Fruit fly (Drosophila melanogaster) whole organism, embryonic: ENCODE results near the gene Ilp6.
A peak's percentile ranks its signal among the peaks of the same experiment; 100 is the strongest.

Source experiments
- Asciz ChIP-seq: fragments of 200-800 bp; sonication (Bioruptor generic); optimal IDR thresholded peaks from 2 replicates; lab custom pipeline; 2017; ENCODE audit warnings: missing biosample characterization, mild to moderate bottlenecking, missing genetic modification characterization, missing genetic modification reagents
- B-H2 ChIP-seq: fragments of 200-800 bp; sonication (Bioruptor generic); optimal IDR thresholded peaks from 2 replicates; lab custom pipeline; 2018; ENCODE audit warnings: missing biosample characterization, mild to moderate bottlenecking, missing genetic modification characterization
- Blimp-1 ChIP-seq: fragments of 200-800 bp; sonication (Bioruptor generic); optimal IDR thresholded peaks from 3 replicates; lab custom pipeline; 2018; ENCODE audit warnings: missing biosample characterization, missing genetic modification characterization, mild to moderate bottlenecking, moderate library complexity, missing genetic modification reagents
- CG10366 ChIP-seq: fragments of 200-800 bp; sonication (Bioruptor generic); IDR thresholded peaks from 2 replicates; pipeline ENCODE4 v1.3.6; 2022; ENCODE audit warnings: missing biosample characterization, missing genetic modification characterization
- CG11504 ChIP-seq: fragments of 200-800 bp; sonication (Bioruptor generic); optimal IDR thresholded peaks from 3 replicates; lab custom pipeline; 2019; ENCODE audit warnings: missing biosample characterization, mild to moderate bottlenecking, missing genetic modification characterization, moderate library complexity
- CG11560 ChIP-seq: fragments of 200-800 bp; sonication (Bioruptor generic); IDR thresholded peaks from 3 replicates; pipeline ENCODE4 v1.3.6; 2022; ENCODE audit warnings: missing biosample characterization, missing genetic modification characterization
- CG13775 ChIP-seq: fragments of 200-800 bp; sonication (Bioruptor generic); optimal IDR thresholded peaks from 3 replicates; lab custom pipeline; 2017; ENCODE audit warnings: missing biosample characterization, mild to moderate bottlenecking, missing genetic modification characterization
- CG14441 ChIP-seq: fragments of 200-800 bp; sonication (Bioruptor generic); IDR thresholded peaks from 2 replicates; pipeline ENCODE4 v1.3.6; 2022; ENCODE audit warnings: missing biosample characterization, missing genetic modification characterization
- CG1602 ChIP-seq: fragments of 200-800 bp; sonication (Bioruptor generic); optimal IDR thresholded peaks from 3 replicates; lab custom pipeline; 2016; ENCODE audit warnings: missing biosample characterization, missing genetic modification characterization
- CG16815 ChIP-seq: fragments of 200-800 bp; sonication (Bioruptor generic); optimal IDR thresholded peaks from 3 replicates; lab custom pipeline; 2017; ENCODE audit warnings: missing biosample characterization, mild to moderate bottlenecking, missing genetic modification characterization
- CG17829 ChIP-seq: fragments of 200-800 bp; optimal IDR thresholded peaks from 2 replicates; lab custom pipeline; 2019; ENCODE audit warnings: missing biosample characterization, mild to moderate bottlenecking, missing genetic modification characterization, moderate library complexity
- CG2202 ChIP-seq: fragments of 200-800 bp; sonication (Bioruptor generic); optimal IDR thresholded peaks from 2 replicates; lab custom pipeline; 2018; ENCODE audit warnings: missing biosample characterization, mild to moderate bottlenecking, missing genetic modification characterization
- CG30020 ChIP-seq: fragments of 200-800 bp; optimal IDR thresholded peaks from 2 replicates; lab custom pipeline; 2019; ENCODE audit warnings: missing biosample characterization, mild to moderate bottlenecking, missing genetic modification characterization, moderate library complexity
- CG31224 ChIP-seq: fragments of 200-800 bp; sonication (Bioruptor generic); IDR thresholded peaks from 2 replicates; pipeline ENCODE4 v1.3.6; 2022; ENCODE audit warnings: missing biosample characterization, missing genetic modification characterization
- CG31388 ChIP-seq: fragments of 200-800 bp; sonication (Bioruptor generic); optimal IDR thresholded peaks from 2 replicates; lab custom pipeline; 2016; ENCODE audit warnings: missing biosample characterization, missing genetic modification characterization
- CG34422 ChIP-seq: fragments of 200-800 bp; sonication (Bioruptor generic); IDR thresholded peaks from 3 replicates; pipeline ENCODE4 v1.3.6; 2022; ENCODE audit warnings: missing biosample characterization, missing genetic modification characterization
- CG43689 ChIP-seq: fragments of 200-800 bp; sonication (Bioruptor generic); IDR thresholded peaks from 2 replicates; pipeline ENCODE4 v1.3.6; 2022; ENCODE audit warnings: missing biosample characterization, missing genetic modification characterization
- CG4730 ChIP-seq: fragments of 200-800 bp; sonication (Bioruptor generic); IDR thresholded peaks from 2 replicates; pipeline ENCODE4 v1.3.6; 2022; ENCODE audit warnings: missing biosample characterization, missing genetic modification characterization
- CG6683 ChIP-seq: fragments of 200-800 bp; sonication (Bioruptor generic); optimal IDR thresholded peaks from 2 replicates; lab custom pipeline; 2017; ENCODE audit warnings: missing biosample characterization, mild to moderate bottlenecking, missing genetic modification characterization, missing genetic modification reagents
- CG6791 ChIP-seq: fragments of 200-800 bp; sonication (Bioruptor generic); IDR thresholded peaks from 3 replicates; pipeline ENCODE4 v1.3.6; 2022; ENCODE audit warnings: missing biosample characterization, missing genetic modification characterization; ENCODE audit not compliant: partially characterized antibody
- CG7786 ChIP-seq: fragments of 200-800 bp; sonication (Bioruptor generic); optimal IDR thresholded peaks from 2 replicates; lab custom pipeline; 2016; ENCODE audit warnings: missing biosample characterization, missing genetic modification characterization
- CG7928 ChIP-seq: fragments of 200-800 bp; sonication (Bioruptor generic); optimal IDR thresholded peaks from 2 replicates; lab custom pipeline; 2017; ENCODE audit warnings: missing biosample characterization, mild to moderate bottlenecking, missing genetic modification characterization
- CG7963 ChIP-seq: fragments of 200-800 bp; sonication (Bioruptor generic); IDR thresholded peaks from 3 replicates; pipeline ENCODE4 v1.3.6; 2022; ENCODE audit warnings: missing biosample characterization, missing genetic modification characterization; ENCODE audit not compliant: partially characterized antibody
- CoRest ChIP-seq: fragments of 200-800 bp; sonication (Bioruptor generic); optimal IDR thresholded peaks from 3 replicates; lab custom pipeline; 2018; ENCODE audit warnings: missing biosample characterization, mild to moderate bottlenecking, missing genetic modification characterization, moderate library complexity
- Hey ChIP-seq: fragments of 200-800 bp; sonication (Bioruptor generic); optimal IDR thresholded peaks from 3 replicates; lab custom pipeline; 2018; ENCODE audit warnings: missing biosample characterization, mild to moderate bottlenecking, missing genetic modification characterization
- Hmr ChIP-seq: fragments of 200-800 bp; sonication (Bioruptor generic); optimal IDR thresholded peaks from 3 replicates; lab custom pipeline; 2017; ENCODE audit warnings: mild to moderate bottlenecking, missing biosample characterization, missing genetic modification reagents, missing genetic modification characterization
- Hsf ChIP-seq: fragments of 200-800 bp; sonication (Bioruptor generic); optimal IDR thresholded peaks from 3 replicates; lab custom pipeline; 2016; ENCODE audit warnings: missing biosample characterization, missing genetic modification characterization
- Mrtf ChIP-seq: fragments of 200-800 bp; sonication (Bioruptor generic); IDR thresholded peaks from 3 replicates; pipeline ENCODE4 v1.3.6; 2022; ENCODE audit warnings: missing biosample characterization, missing genetic modification characterization
- Sry-β ChIP-seq: fragments of 200-800 bp; sonication (Bioruptor generic); optimal IDR thresholded peaks from 2 replicates; lab custom pipeline; 2018; ENCODE audit warnings: missing biosample characterization, mild to moderate bottlenecking, missing genetic modification characterization, moderate library complexity
- aop ChIP-seq: fragments of 200-800 bp; sonication (Bioruptor generic); IDR thresholded peaks from 2 replicates; pipeline ENCODE4 v1.3.6; 2022; ENCODE audit warnings: missing biosample characterization, missing genetic modification characterization
- ara ChIP-seq: fragments of 200-800 bp; sonication (Bioruptor generic); IDR thresholded peaks from 2 replicates; pipeline ENCODE4 v1.3.6; 2022; ENCODE audit warnings: missing biosample characterization, missing genetic modification characterization
- fd64A ChIP-seq: fragments of 200-800 bp; sonication (Bioruptor generic); optimal IDR thresholded peaks from 3 replicates; lab custom pipeline; 2018; ENCODE audit warnings: missing biosample characterization, mild to moderate bottlenecking, missing genetic modification characterization
- insv ChIP-seq, 2 experiments: fragments of 200-800 bp; sonication (Bioruptor generic); optimal IDR thresholded peaks; 3 replicates each; lab custom pipeline; 2016 to 2018; ENCODE audit warnings: missing biosample characterization in 2 of 2, missing genetic modification characterization in 2 of 2
- jigr1 ChIP-seq: fragments of 200-800 bp; sonication (Bioruptor generic); IDR thresholded peaks from 3 replicates; pipeline ENCODE4 v1.3.6; 2022; ENCODE audit warnings: missing biosample characterization, missing genetic modification characterization
- kay ChIP-seq: fragments of 200-800 bp; sonication (Bioruptor generic); optimal IDR thresholded peaks from 2 replicates; lab custom pipeline; 2016; ENCODE audit warnings: missing biosample characterization, missing genetic modification characterization
- kni ChIP-seq: fragments of 200-800 bp; sonication (Bioruptor generic); optimal IDR thresholded peaks from 3 replicates; lab custom pipeline; 2017; ENCODE audit warnings: mild to moderate bottlenecking, missing biosample characterization, missing genetic modification reagents, missing genetic modification characterization
- lmd ChIP-seq: fragments of 200-800 bp; sonication (Bioruptor generic); IDR thresholded peaks from 2 replicates; pipeline ENCODE4 v1.3.6; 2022; ENCODE audit warnings: missing biosample characterization, missing genetic modification characterization
- maf-S ChIP-seq: fragments of 200-800 bp; sonication (Bioruptor generic); optimal IDR thresholded peaks from 2 replicates; lab custom pipeline; 2016; ENCODE audit warnings: missing biosample characterization, missing genetic modification characterization
- mld ChIP-seq: fragments of 200-800 bp; sonication (Bioruptor generic); IDR thresholded peaks from 3 replicates; pipeline ENCODE4 v1.3.6; 2022; ENCODE audit warnings: missing biosample characterization, missing genetic modification characterization; ENCODE audit not compliant: partially characterized antibody
- nmo ChIP-seq: fragments of 200-800 bp; sonication (Bioruptor generic); optimal IDR thresholded peaks from 2 replicates; lab custom pipeline; 2018; ENCODE audit warnings: missing biosample characterization, mild to moderate bottlenecking, missing genetic modification characterization, moderate library complexity
- repo ChIP-seq: fragments of 200-800 bp; sonication (Bioruptor generic); optimal IDR thresholded peaks from 2 replicates; lab custom pipeline; 2016; ENCODE audit warnings: missing biosample characterization, missing genetic modification characterization
- sens ChIP-seq: fragments of 200-800 bp; sonication (Bioruptor generic); peaks from one replicate; lab custom pipeline; 2016; ENCODE audit warnings: missing biosample characterization, missing genetic modification characterization
- slou ChIP-seq: fragments of 200-800 bp; sonication (Bioruptor generic); optimal IDR thresholded peaks from 3 replicates; lab custom pipeline; 2016; ENCODE audit warnings: missing biosample characterization, missing genetic modification characterization
- slp2 ChIP-seq: fragments of 200-800 bp; sonication (Bioruptor generic); optimal IDR thresholded peaks from 2 replicates; lab custom pipeline; 2016; ENCODE audit warnings: missing biosample characterization, missing genetic modification characterization
- sr ChIP-seq: fragments of 200-800 bp; sonication (Bioruptor generic); IDR thresholded peaks from 3 replicates; pipeline ENCODE4 v1.3.6; 2022; ENCODE audit warnings: missing biosample characterization, missing genetic modification characterization
- sug ChIP-seq: fragments of 200-800 bp; optimal IDR thresholded peaks from 2 replicates; lab custom pipeline; 2019; ENCODE audit warnings: missing biosample characterization, mild to moderate bottlenecking, missing genetic modification characterization, moderate library complexity
- tin ChIP-seq: fragments of 200-800 bp; sonication (Bioruptor generic); optimal IDR thresholded peaks from 3 replicates; lab custom pipeline; 2016; ENCODE audit warnings: missing biosample characterization, missing genetic modification characterization
- tio ChIP-seq: fragments of 200-800 bp; sonication (Bioruptor generic); optimal IDR thresholded peaks from 2 replicates; lab custom pipeline; 2017; ENCODE audit warnings: missing biosample characterization, missing genetic modification characterization, inconsistent platforms
- twi ChIP-seq: fragments of 200-800 bp; optimal IDR thresholded peaks from 2 replicates; lab custom pipeline; 2019; ENCODE audit warnings: missing biosample characterization, mild to moderate bottlenecking, missing genetic modification characterization, moderate library complexity
- wek ChIP-seq: fragments of 200-800 bp; sonication (Bioruptor generic); optimal IDR thresholded peaks from 3 replicates; lab custom pipeline; 2018; ENCODE audit warnings: missing biosample characterization, mild to moderate bottlenecking, missing genetic modification characterization, moderate library complexity

Gene Ilp6

DNA sequence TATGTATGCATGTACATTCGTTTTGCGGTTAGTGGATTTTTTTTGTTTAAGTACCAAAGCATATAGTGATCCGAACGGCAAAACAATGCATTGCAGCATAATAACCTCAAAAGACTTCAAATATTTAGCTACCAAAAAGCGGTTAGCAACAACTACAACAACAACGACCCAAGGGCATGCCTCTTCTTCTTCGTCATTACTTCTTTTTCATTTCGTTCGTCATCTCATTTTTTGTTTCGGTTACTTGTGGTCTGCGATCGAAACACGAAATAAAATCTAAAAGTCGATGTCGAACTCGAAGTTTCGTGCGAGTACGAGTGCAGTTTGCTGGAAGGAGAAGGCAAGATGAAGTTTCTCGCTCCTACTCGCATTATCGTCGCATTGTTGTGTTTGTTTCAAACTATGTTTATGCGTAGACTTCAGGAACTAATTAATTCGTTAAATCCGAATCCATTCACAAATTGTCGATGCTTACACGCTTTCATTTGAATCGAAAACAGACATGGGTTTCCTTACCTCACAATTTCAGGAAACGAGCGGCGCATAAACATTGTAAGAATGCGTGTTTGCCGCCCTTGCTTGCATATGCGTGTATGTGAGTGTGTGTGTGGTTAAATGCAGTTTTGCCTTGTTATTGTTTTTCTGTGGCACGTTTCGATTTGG, 35.6 kb downstream of the Ilp6 start (continued):
- 0 out of 3 replicates have a peak, but pooled peaks have one; percentile 13 for TF ChIP-seq jigr1 (GFP tag; lab: Robert Waterston, UW)
- peak; percentile 78 for TF ChIP-seq Asciz (GFP tag; lab: Kevin White, UChicago)
- TF ChIP-seq CoRest (tag; lab: Kevin White, UChicago) = peak; percentile 76
- peak; percentile 73 for TF ChIP-seq wek (GFP tag; lab: Kevin White, UChicago)
- peak; percentile 78 for TF ChIP-seq twi
- peak; percentile 88 for TF ChIP-seq Hsf (GFP tag; lab: Kevin White, UChicago)
- TF ChIP-seq CG6683 (GFP tag; lab: Kevin White, UChicago) = no peak
- TF ChIP-seq CG17829 (tag; lab: Kevin White, UChicago) = peak; percentile 93
- peak; percentile 59 for TF ChIP-seq tio
- peak; percentile 95 for TF ChIP-seq ara (GFP tag; lab: Robert Waterston, UW)
- TF ChIP-seq Hey (tag; lab: Kevin White, UChicago) = no peak
- TF ChIP-seq CG31388 (GFP tag; lab: Kevin White, UChicago) = peak; percentile 11
- no peak for TF ChIP-seq mld (GFP tag; lab: Robert Waterston, UW)
- TF ChIP-seq sr = peak; percentile 70; the same call in 2 of the 3 replicates
- 0 out of 2 replicates have a peak, but pooled peaks have one; percentile 50 for TF ChIP-seq aop (GFP tag; lab: Robert Waterston, UW)
- no peak for TF ChIP-seq CG31224 (GFP tag; lab: Robert Waterston, UW)
- peak; percentile 87 for TF ChIP-seq fd64A
- peak; percentile 88 for TF ChIP-seq nmo (GFP tag; lab: Kevin White, UChicago)
- peak; percentile 59 for TF ChIP-seq lmd (GFP tag; lab: Robert Waterston, UW)
- peak; percentile 99 for TF ChIP-seq sens (GFP tag; lab: Kevin White, UChicago)
- TF ChIP-seq CG7786 (GFP tag; lab: Kevin White, UChicago) = peak; percentile 70
- TF ChIP-seq Sry-β (GFP tag; lab: Kevin White, UChicago) = peak; percentile 26
- TF ChIP-seq CG11504 = peak; percentile 78
- no peak for TF ChIP-seq CG7963 (GFP tag; lab: Robert Waterston, UW)
- peak; percentile 48 for TF ChIP-seq CG4730 (GFP tag; lab: Robert Waterston, UW)
- no peak for TF ChIP-seq CG6791 (GFP tag; lab: Robert Waterston, UW)
- peak; percentile 80 for TF ChIP-seq tin (GFP tag; lab: Kevin White, UChicago)
- peak; percentile 27 for TF ChIP-seq Hmr (GFP tag; lab: Kevin White, UChicago)
- peak; percentile 65 for TF ChIP-seq repo
- no peak for TF ChIP-seq insv (GFP tag; optimal IDR thresholded peaks at IDR 0.05; lab: Kevin White, UChicago)
- TF ChIP-seq Mrtf (GFP tag; lab: Robert Waterston, UW) = peak; percentile 60; the same call in 2 of the 3 replicates
- TF ChIP-seq CG13775 (GFP tag; lab: Kevin White, UChicago) = peak; percentile 70
- peak; percentile 86 for TF ChIP-seq Blimp-1
- TF ChIP-seq CG43689 (GFP tag; lab: Robert Waterston, UW) = peak; percentile 72
- no peak for TF ChIP-seq B-H2 (GFP tag; lab: Kevin White, UChicago)
- peak; percentile 70 for TF ChIP-seq maf-S (GFP tag; lab: Kevin White, UChicago)
- TF ChIP-seq CG16815 (GFP tag; lab: Kevin White, UChicago) = peak; percentile 53
- TF ChIP-seq kni (GFP tag; lab: Kevin White, UChicago) = peak; percentile 55
- TF ChIP-seq CG30020 (tag; lab: Kevin White, UChicago) = peak; percentile 56
- TF ChIP-seq CG34422 = peak; percentile 83
- TF ChIP-seq kay (GFP tag; lab: Kevin White, UChicago) = peak; percentile 32
- peak; percentile 83 for TF ChIP-seq CG1602 (GFP tag; lab: Kevin White, UChicago)
- TF ChIP-seq sug = no peak
- peak; percentile 59 for TF ChIP-seq slp2 (GFP tag; lab: Kevin White, UChicago)
- TF ChIP-seq CG2202 (tag; lab: Kevin White, UChicago) = peak; percentile 87
- peak; percentile 81 for TF ChIP-seq CG10366 (GFP tag; lab: Robert Waterston, UW)
- no peak for TF ChIP-seq CG7928 (GFP tag; lab: Kevin White, UChicago)
- TF ChIP-seq CG11560 (tag; lab: Robert Waterston, UW) = no peak
- TF ChIP-seq slou = no peak
- TF ChIP-seq CG14441 (GFP tag; lab: Robert Waterston, UW) = peak; percentile 73
